Worm (Caenorhabditis elegans) whole organism, L1 larva: ENCODE measurements around the gene eif-3.L.

Experiments used
- aha-1 ChIP-seq: fragments of 150-350 bp; optimal IDR thresholded peaks from 2 replicates; lab custom pipeline; 2014; ENCODE audit warnings: missing biosample characterization, missing genetic modification characterization
- ceh-82 ChIP-seq, 3 experiments: fragments of 150-350 bp in 1 of 3; sonication (generic microtip) in 2 of 3; optimal IDR thresholded peaks; 2 replicates each; lab custom pipeline; 2014 to 2017; ENCODE audit warnings: missing biosample characterization in 3 of 3, missing genetic modification characterization in 3 of 3
- ces-1 ChIP-seq: fragments of 150-350 bp; optimal IDR thresholded peaks from 2 replicates; lab custom pipeline; 2014; ENCODE audit warnings: missing biosample characterization, missing genetic modification reagents, missing genetic modification characterization
- elt-2 ChIP-seq: sonication (generic microtip); optimal IDR thresholded peaks from 2 replicates; lab custom pipeline; 2016; ENCODE audit warnings: missing genetic modification characterization, mild to moderate bottlenecking, inconsistent platforms, missing compliant biosample characterization, missing genetic modification reagents
- grh-1 ChIP-seq: fragments of 200-800 bp; sonication (Bioruptor generic); IDR thresholded peaks from 2 replicates; pipeline ENCODE4 v1.3.6; 2022; ENCODE audit warnings: missing genetic modification reagents, missing genetic modification characterization, missing compliant biosample characterization
- jun-1 ChIP-seq: fragments of 150-350 bp; optimal IDR thresholded peaks from 2 replicates; lab custom pipeline; 2014; ENCODE audit warnings: missing biosample characterization, missing genetic modification reagents, missing genetic modification characterization
- lin-35 ChIP-seq, 2 experiments: fragments of 150-350 bp; optimal IDR thresholded peaks; 2 replicates each; lab custom pipeline; 2014; ENCODE audit warnings: missing biosample characterization in 2 of 2, missing genetic modification characterization in 2 of 2, missing genetic modification reagents in 2 of 2
- mep-1 ChIP-seq: fragments of 150-350 bp; optimal IDR thresholded peaks from 2 replicates; lab custom pipeline; 2014; ENCODE audit warnings: missing biosample characterization, missing genetic modification characterization
- nhr-237 ChIP-seq: fragments of 150-350 bp; optimal IDR thresholded peaks from 2 replicates; lab custom pipeline; 2014; ENCODE audit warnings: missing biosample characterization, missing genetic modification characterization
- pag-3 ChIP-seq: sonication (generic microtip); optimal IDR thresholded peaks from 2 replicates; lab custom pipeline; 2017; ENCODE audit warnings: missing genetic modification characterization, mild to moderate bottlenecking, missing compliant biosample characterization, antibody characterized with exemption, borderline replicate concordance; ENCODE audit not compliant: insufficient read depth
- unc-62 ChIP-seq: fragments of 150-350 bp; optimal IDR thresholded peaks from 2 replicates; lab custom pipeline; 2014; ENCODE audit warnings: missing biosample characterization, missing genetic modification reagents, missing genetic modification characterization
- ztf-4 ChIP-seq: fragments of 150-350 bp; optimal IDR thresholded peaks from 2 replicates; lab custom pipeline; 2014; ENCODE audit warnings: missing biosample characterization, missing genetic modification characterization

DNA sequence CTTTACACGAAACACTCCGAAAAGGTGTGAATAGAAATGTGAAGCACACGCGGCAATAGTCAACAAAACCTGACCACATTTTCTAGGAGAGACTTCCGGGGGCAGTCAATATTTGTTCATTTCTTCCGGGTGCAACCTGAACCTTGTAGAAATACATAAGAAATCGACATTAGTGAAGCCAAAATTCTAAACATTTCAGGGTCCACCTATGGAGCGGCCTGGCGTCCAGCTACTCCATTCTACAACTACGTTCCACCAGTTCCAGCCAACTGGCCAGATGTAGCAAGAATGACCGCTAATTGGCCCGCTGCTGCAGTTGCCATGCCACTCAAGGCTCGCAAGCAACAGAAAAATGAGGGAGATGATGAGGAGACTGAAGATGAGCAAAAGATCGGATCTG is 43.0 kb downstream of the eif-3.L start:
- TF ChIP-seq unc-62 (no peak), mep-1 (tag; lab: Kevin White, UChicago) (no peak), pag-3 (tag; lab: Kevin White, UChicago) (no peak), ceh-82 (tag; optimal IDR thresholded peaks at IDR 0.05; lab: Kevin White, UChicago) (no peak), jun-1 (no peak), ztf-4 (tag; lab: Kevin White, UChicago) (no peak), nhr-237 (tag; lab: Kevin White, UChicago) (no peak), grh-1 (GFP tag; lab: Robert Waterston, UW) (no peak), ces-1 (GFP tag; lab: Kevin White, UChicago) (no peak), elt-2 (tag; lab: Kevin White, UChicago) (no peak), lin-35 (GFP tag; optimal IDR thresholded peaks at IDR 0.05; lab: Kevin White, UChicago) (no peak), aha-1 (no peak)
